Worm (Caenorhabditis elegans) whole organism, mixed stage, embryonic: ENCODE measurements around the gene W09G12.10.

Source experiments
- blmp-1 ChIP-seq: fragments of 150-350 bp; optimal IDR thresholded peaks from 2 replicates; lab custom pipeline; 2014; ENCODE audit warnings: missing biosample characterization, missing genetic modification characterization
- elt-3 ChIP-seq: fragments of 150-350 bp; optimal IDR thresholded peaks from 2 replicates; lab custom pipeline; 2014; ENCODE audit warnings: missing biosample characterization, missing genetic modification characterization

ce11 chrIV:1245244-1245643 lies 24.2 kb upstream of the W09G12.10 start, which contains the start of gene F38A1.9:
- no peak for TF ChIP-seq elt-3 (tag; lab: Kevin White, UChicago)
- no peak for TF ChIP-seq blmp-1 (tag; lab: Kevin White, UChicago)
